Worm (Caenorhabditis elegans): Measurements from ENCODE around the gene C18F10.7.

Gene C18F10.7

ce11 chrIII:6295972-6296700 lies 18.0 kb upstream of the C18F10.7 start, which contains the start of gene F47D12.7:
F47D12.7 (minus strand) TSS chrIII:6296022.
- TF ChIP-seq ama-1 (optimal IDR thresholded peaks at IDR 0.05) (no peak), elt-1 (tag; optimal IDR thresholded peaks at IDR 0.05) (peak; percentile 42)

DNA sequence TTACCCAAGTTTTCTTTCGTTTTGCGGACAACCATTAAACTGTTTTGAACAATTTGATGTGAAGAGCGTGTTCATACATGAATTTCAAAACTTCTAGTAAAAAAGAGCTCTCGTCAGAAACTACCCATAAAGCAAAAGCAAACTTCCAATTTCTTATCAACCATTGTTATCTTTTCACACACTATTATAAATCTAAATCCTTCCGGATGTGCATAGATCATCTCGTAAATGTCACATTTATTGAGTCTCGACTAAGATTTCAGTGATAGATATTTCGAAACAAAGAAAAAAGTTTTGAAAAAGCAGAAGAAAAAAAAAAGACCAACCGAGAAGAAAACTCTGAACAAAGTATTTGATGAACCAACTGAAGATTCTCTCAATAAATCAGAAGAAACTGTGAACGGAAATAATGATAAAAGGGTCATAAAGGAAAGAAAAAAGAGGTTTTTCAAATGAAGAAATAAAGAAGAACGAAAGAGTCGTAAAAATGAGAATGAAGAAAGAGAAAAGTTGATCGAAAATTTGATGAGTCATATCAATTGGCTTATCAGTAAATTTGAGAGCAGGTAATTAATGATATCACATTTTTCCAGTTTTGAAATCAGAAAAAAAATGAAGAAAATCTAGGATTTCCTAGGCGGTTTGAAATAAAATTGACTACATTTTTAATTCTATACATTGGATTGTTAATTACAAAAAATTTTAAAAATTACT lies 12.5 kb upstream of the C18F10.7 start:
- TF ChIP-seq elt-2 (tag; optimal IDR thresholded peaks at IDR 0.05) (peak; percentile 74), nhr-25 (tag; optimal IDR thresholded peaks at IDR 0.05) (no peak), egl-5 (tag; optimal IDR thresholded peaks at IDR 0.05) (no peak), nhr-43 (tag; optimal IDR thresholded peaks at IDR 0.05; ENCODE audit: poor library complexity, severe bottlenecking) (no peak), elt-1 (tag; optimal IDR thresholded peaks at IDR 0.05) (peak; percentile 91), jun-1 (tag; optimal IDR thresholded peaks at IDR 0.05) (peak; percentile 19), pqm-1 (tag; optimal IDR thresholded peaks at IDR 0.05) (peak; percentile 38)

DNA sequence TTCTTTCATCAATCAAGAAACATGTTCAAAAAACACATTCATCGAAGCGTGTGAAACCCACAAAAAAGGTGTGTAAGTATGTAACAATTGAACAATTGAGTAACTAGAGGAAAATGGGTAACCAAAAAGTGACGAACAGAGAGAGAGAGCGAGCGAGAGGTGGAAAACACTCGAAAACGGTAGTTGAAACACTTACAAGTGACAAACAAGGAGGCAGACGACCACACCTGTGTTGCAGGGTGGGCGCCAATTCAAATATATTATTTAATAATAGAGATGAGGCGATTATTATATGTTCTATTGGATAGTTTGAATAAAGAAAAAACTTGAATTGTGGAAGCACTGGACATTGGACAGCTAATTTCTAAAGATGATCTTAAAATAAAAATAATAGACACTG lies 11.2 kb upstream of the C18F10.7 start:
- TF ChIP-seq lin-15B (tag; optimal IDR thresholded peaks at IDR 0.05) = peak; percentile 76
- peak; percentile 13 for TF ChIP-seq nfya-1 (tag; optimal IDR thresholded peaks at IDR 0.05; ENCODE audit: insufficient read depth)
- TF ChIP-seq ceh-82 (tag; optimal IDR thresholded peaks at IDR 0.05) = no peak

ce11 chrIII:6287195-6287594 lies 9.0 kb upstream of the C18F10.7 start, which contains the start of gene F47D12.6:
F47D12.6 (minus strand) TSS chrIII:6287295.
- TF ChIP-seq sea-2 (GFP tag; optimal IDR thresholded peaks at IDR 0.05) (no peak), elt-2 (tag; optimal IDR thresholded peaks at IDR 0.05) (no peak), nhr-237 (tag; optimal IDR thresholded peaks at IDR 0.05) (no peak), nhr-12 (tag; optimal IDR thresholded peaks at IDR 0.05) (no peak), pqm-1 (tag; optimal IDR thresholded peaks at IDR 0.05) (no peak), ztf-4 (tag; optimal IDR thresholded peaks at IDR 0.05) (no peak), egl-27 (tag; optimal IDR thresholded peaks at IDR 0.05) (no peak), nhr-76 (tag; optimal IDR thresholded peaks at IDR 0.05) (no peak), nhr-25 (tag; optimal IDR thresholded peaks at IDR 0.05) (no peak), lin-15B (tag; optimal IDR thresholded peaks at IDR 0.05) (no peak), egl-5 (tag; optimal IDR thresholded peaks at IDR 0.05) (no peak), unc-62 (GFP tag; optimal IDR thresholded peaks at IDR 0.05) (no peak), hmg-11 (tag; optimal IDR thresholded peaks at IDR 0.05) (no peak), zag-1 (tag; optimal IDR thresholded peaks at IDR 0.05) (no peak), ceh-16 (tag; optimal IDR thresholded peaks at IDR 0.05) (no peak), nhr-77 (tag; optimal IDR thresholded peaks at IDR 0.05) (no peak), fos-1 (tag; optimal IDR thresholded peaks at IDR 0.05) (no peak), pha-4 (tag; optimal IDR thresholded peaks at IDR 0.05) (no peak), jun-1 (tag; optimal IDR thresholded peaks at IDR 0.05) (no peak)

ce11 chrIII:6285890-6286289 lies 7.7 kb upstream of the C18F10.7 start, which contains the start of gene gadr-3:
gadr-3 (minus strand) TSS chrIII:6285990.
- TF ChIP-seq pha-4 (tag; optimal IDR thresholded peaks at IDR 0.05) (no peak), ztf-11 (tag; optimal IDR thresholded peaks at IDR 0.05) (no peak), fkh-2 (tag; optimal IDR thresholded peaks at IDR 0.05) (no peak), zag-1 (tag; optimal IDR thresholded peaks at IDR 0.05) (no peak), nhr-11 (tag; optimal IDR thresholded peaks at IDR 0.05) (no peak), elt-1 (tag; optimal IDR thresholded peaks at IDR 0.05) (no peak), eor-1 (tag; optimal IDR thresholded peaks at IDR 0.05) (no peak), ztf-4 (tag; optimal IDR thresholded peaks at IDR 0.05) (no peak), daf-12 (tag; optimal IDR thresholded peaks at IDR 0.05) (no peak), lin-39 (tag; optimal IDR thresholded peaks at IDR 0.05) (no peak), lin-15B (tag; optimal IDR thresholded peaks at IDR 0.05) (no peak), nhr-237 (tag; optimal IDR thresholded peaks at IDR 0.05) (no peak), nhr-67 (tag; optimal IDR thresholded peaks at IDR 0.05) (no peak), egl-27 (tag; optimal IDR thresholded peaks at IDR 0.05) (no peak)
